Worm (Caenorhabditis elegans): Measurements from ENCODE around the gene pdi-1.

DNA sequence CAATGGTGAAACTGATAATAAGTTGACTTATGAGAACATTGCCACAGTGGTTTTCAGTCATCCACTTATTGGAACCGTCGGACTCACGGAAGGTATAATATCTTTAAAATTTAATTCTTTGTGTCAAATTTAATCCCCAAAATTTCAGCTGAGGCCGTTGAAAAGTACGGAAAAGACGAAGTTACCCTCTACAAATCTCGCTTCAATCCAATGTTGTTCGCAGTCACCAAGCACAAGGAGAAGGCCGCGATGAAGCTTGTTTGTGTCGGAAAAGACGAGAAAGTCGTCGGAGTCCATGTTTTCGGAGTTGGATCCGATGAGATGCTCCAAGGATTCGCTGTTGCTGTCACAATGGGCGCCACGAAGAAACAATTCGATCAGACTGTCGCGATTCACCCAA lies 48.8 kb downstream of the pdi-1 start:
- no peak for TF ChIP-seq ztf-1 (GFP tag; conservative IDR thresholded peaks at IDR 0.05)
- TF ChIP-seq lin-11 (tag; optimal IDR thresholded peaks at IDR 0.05): no peak
- TF ChIP-seq ama-1 (optimal IDR thresholded peaks at IDR 0.05): no peak
- TF ChIP-seq zag-1 (tag; optimal IDR thresholded peaks at IDR 0.05): no peak
- no peak for TF ChIP-seq egl-27 (tag; optimal IDR thresholded peaks at IDR 0.05)
- no peak for TF ChIP-seq lin-39 (tag; optimal IDR thresholded peaks at IDR 0.05)
- no peak for TF ChIP-seq ztf-11 (tag; optimal IDR thresholded peaks at IDR 0.05)
